Worm (Caenorhabditis elegans): ENCODE results near the gene C34C12.8.
"Not testable (repeated sequence)": the region's sequence is repeated elsewhere in the genome, so short reads cannot be mapped to it uniquely, and the experiment has no call there.

- TF ChIP-seq him-1, W03F9.2 (tag; optimal IDR thresholded peaks at IDR 0.05): not testable (repeated sequence)
Observed at ce11 chrIII:3453486-3453885, 6.7 kb upstream of the C34C12.8 start, which contains the start of gene C34C12.2.

Measured in whole organism, L4/young adult.